Worm (Caenorhabditis elegans): ENCODE measurements around the gene txt-9.

The txt-9 gene

ce11 chrII:5115733-5116132, 30.1 kb downstream of the txt-9 start, which contains the start of gene srsy-1:
Gene srsy-1 (plus strand): TSS chrII:5116033.
- TF ChIP-seq drap-1 (GFP tag; optimal IDR thresholded peaks at IDR 0.05): no peak
- no peak for TF ChIP-seq unc-39 (tag; optimal IDR thresholded peaks at IDR 0.05)
- no peak for TF ChIP-seq flh-1 (GFP tag; optimal IDR thresholded peaks at IDR 0.05)

- TF ChIP-seq tbx-8 (GFP tag; optimal IDR thresholded peaks at IDR 0.05) (no peak), mab-5 (tag; optimal IDR thresholded peaks at IDR 0.05) (no peak), unc-62 (GFP tag; optimal IDR thresholded peaks at IDR 0.05) (peak; percentile 86), snpc-4 (tag; optimal IDR thresholded peaks at IDR 0.05) (no peak)
Measured at ce11 chrII:5120612-5121011, 35.0 kb downstream of the txt-9 start.

- no peak for TF ChIP-seq sem-2 (GFP tag; optimal IDR thresholded peaks at IDR 0.05)
- no peak for TF ChIP-seq nhr-2 (tag; optimal IDR thresholded peaks at IDR 0.05)
- no peak for TF ChIP-seq pha-4 (tag; optimal IDR thresholded peaks at IDR 0.05)
- TF ChIP-seq cnd-1 (tag; optimal IDR thresholded peaks at IDR 0.05): no peak
- TF ChIP-seq ceh-39 (tag; optimal IDR thresholded peaks at IDR 0.05): no peak
- TF ChIP-seq sptf-1 (tag; optimal IDR thresholded peaks at IDR 0.05): no peak
- TF ChIP-seq mls-2 (tag; optimal IDR thresholded peaks at IDR 0.05): no peak
- TF ChIP-seq bed-3 (GFP tag; optimal IDR thresholded peaks at IDR 0.05): no peak
- no peak for TF ChIP-seq mep-1 (tag; optimal IDR thresholded peaks at IDR 0.05)
- no peak for TF ChIP-seq ceh-43 (GFP tag; optimal IDR thresholded peaks at IDR 0.05)
- TF ChIP-seq flh-1 (GFP tag; optimal IDR thresholded peaks at IDR 0.05): no peak
- TF ChIP-seq ceh-83 (GFP tag; optimal IDR thresholded peaks at IDR 0.05): no peak
- no peak for TF ChIP-seq lin-13 (tag; optimal IDR thresholded peaks at IDR 0.05)
- TF ChIP-seq nhr-237 (tag; optimal IDR thresholded peaks at IDR 0.05): no peak
- no peak for TF ChIP-seq hlh-1 (tag; optimal IDR thresholded peaks at IDR 0.05)
- TF ChIP-seq ces-1 (GFP tag; optimal IDR thresholded peaks at IDR 0.05): no peak
- TF ChIP-seq nhr-12 (tag; optimal IDR thresholded peaks at IDR 0.05): no peak
- TF ChIP-seq drap-1 (GFP tag; optimal IDR thresholded peaks at IDR 0.05): no peak
- TF ChIP-seq mab-5 (tag; optimal IDR thresholded peaks at IDR 0.05): no peak
Measured at ce11 chrII:5130081-5130480, 44.5 kb downstream of the txt-9 start, which contains the start of gene lgc-56. Gene lgc-56 (plus strand): TSS chrII:5130381.

- no peak for TF ChIP-seq M03D4.4 (tag; optimal IDR thresholded peaks at IDR 0.05)
- TF ChIP-seq nhr-28 (tag; optimal IDR thresholded peaks at IDR 0.05): no peak
- TF ChIP-seq blmp-1 (tag; optimal IDR thresholded peaks at IDR 0.05): no peak
- TF ChIP-seq nhr-237 (tag; optimal IDR thresholded peaks at IDR 0.05): no peak
- TF ChIP-seq flh-1 (GFP tag; optimal IDR thresholded peaks at IDR 0.05): no peak
Measured at ce11 chrII:5131800-5132199, 46.2 kb downstream of the txt-9 start.

All from whole organism, mixed stage, embryonic.